Fruit fly (Drosophila melanogaster) whole organism, prepupa: Measurements from ENCODE around the gene CG1785.

Experiments
- CG11902 ChIP-seq: fragments of 200-800 bp; sonication (Bioruptor generic); optimal IDR thresholded peaks from 3 replicates; lab custom pipeline; 2016; ENCODE audit warnings: missing biosample characterization, missing genetic modification characterization
- CG7368 ChIP-seq: fragments of 200-800 bp; sonication (Bioruptor generic); optimal IDR thresholded peaks from 3 replicates; lab custom pipeline; 2016; ENCODE audit warnings: missing biosample characterization, missing genetic modification characterization
- achi ChIP-seq: fragments of 200-800 bp; sonication (Bioruptor generic); optimal IDR thresholded peaks from 3 replicates; lab custom pipeline; 2016; ENCODE audit warnings: missing biosample characterization, missing genetic modification characterization
- svp ChIP-seq: fragments of 200-800 bp; sonication (Bioruptor generic); peaks from one replicate; lab custom pipeline; 2016; ENCODE audit warnings: missing biosample characterization, missing genetic modification characterization

DNA sequence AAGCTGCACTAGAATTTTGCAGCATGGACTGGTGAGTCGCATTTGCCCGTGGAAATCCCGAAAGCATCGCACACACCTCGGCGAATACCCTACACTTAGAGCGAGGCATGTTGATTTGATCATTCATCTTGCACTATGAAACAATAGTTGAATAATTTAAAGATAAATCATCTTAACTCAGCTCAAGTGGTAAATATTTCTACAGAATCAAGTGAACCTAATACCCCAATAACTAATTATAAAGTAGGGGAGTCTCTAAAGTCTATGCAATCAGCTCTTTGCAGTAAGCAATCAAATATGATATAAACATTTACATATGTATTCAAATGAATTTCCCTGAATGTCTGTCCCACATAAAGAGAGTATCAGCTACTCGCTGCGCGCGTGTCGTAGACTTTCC is 37.3 kb upstream of the CG1785 start:
- TF ChIP-seq CG11902 (GFP tag; lab: Kevin White, UChicago), result no peak
- peak; percentile 45 for TF ChIP-seq CG7368 (GFP tag; lab: Kevin White, UChicago)
- TF ChIP-seq achi, result peak; percentile 21
- peak; percentile 96 for TF ChIP-seq svp
